Worm (Caenorhabditis elegans) whole organism, young adult: ENCODE data around the gene rpl-3.

Experiments used
- B0019.2 ChIP-seq: fragments of 200-800 bp; sonication (Bioruptor generic); conservative IDR thresholded peaks from 2 replicates; pipeline ENCODE4 v1.3.6; 2022; ENCODE audit warnings: missing genetic modification reagents, missing genetic modification characterization, missing compliant biosample characterization
- B0336.3 ChIP-seq: fragments of 200-800 bp; sonication (Bioruptor generic); IDR thresholded peaks from 2 replicates; pipeline ENCODE4 v1.3.6; 2022; ENCODE audit warnings: missing genetic modification characterization, missing compliant biosample characterization
- C17E4.6 ChIP-seq: fragments of 200-800 bp; sonication (Bioruptor generic); IDR thresholded peaks from 2 replicates; pipeline ENCODE4 v1.3.6; 2022; ENCODE audit warnings: missing genetic modification reagents, missing genetic modification characterization, missing compliant biosample characterization
- D2030.7 ChIP-seq: fragments of 200-800 bp; sonication (Bioruptor generic); IDR thresholded peaks from 2 replicates; pipeline ENCODE4 v1.3.6; 2022; ENCODE audit warnings: missing genetic modification reagents, missing genetic modification characterization, missing compliant biosample characterization
- F23B12.7 ChIP-seq: sonication (generic microtip); optimal IDR thresholded peaks from 2 replicates; lab custom pipeline; 2017; ENCODE audit warnings: missing genetic modification characterization, mild to moderate bottlenecking, missing compliant biosample characterization, antibody characterized with exemption, moderate library complexity; ENCODE audit not compliant: insufficient read depth
- F33H1.4 ChIP-seq: fragments of 200-800 bp; sonication (Bioruptor generic); IDR thresholded peaks from 2 replicates; pipeline ENCODE4 v1.3.6; 2022; ENCODE audit warnings: missing genetic modification reagents, missing genetic modification characterization, missing compliant biosample characterization
- F37B4.10 ChIP-seq: fragments of 200-800 bp; sonication (Bioruptor generic); IDR thresholded peaks from 2 replicates; pipeline ENCODE4 v1.3.6; 2022; ENCODE audit warnings: missing genetic modification characterization, missing compliant biosample characterization
- F39B2.1 ChIP-seq: fragments of 200-800 bp; sonication (Bioruptor generic); IDR thresholded peaks from 2 replicates; pipeline ENCODE4 v1.3.6; 2022; ENCODE audit warnings: missing genetic modification reagents, missing genetic modification characterization, missing compliant biosample characterization
- F52B5.7 ChIP-seq: sonication (generic microtip); optimal IDR thresholded peaks from 2 replicates; lab custom pipeline; 2016; ENCODE audit warnings: mild to moderate bottlenecking, missing genetic modification characterization, missing compliant biosample characterization
- F55B11.4 ChIP-seq: sonication (generic microtip); optimal IDR thresholded peaks from 2 replicates; lab custom pipeline; 2016; ENCODE audit warnings: missing compliant biosample characterization, missing genetic modification characterization, borderline replicate concordance; ENCODE audit not compliant: insufficient read depth
- K11D2.4 ChIP-seq: fragments of 200-800 bp; sonication (Bioruptor generic); IDR thresholded peaks from 2 replicates; pipeline ENCODE4 v1.3.6; 2022; ENCODE audit warnings: missing genetic modification reagents, missing genetic modification characterization, missing compliant biosample characterization
- K12H6.12 ChIP-seq: fragments of 200-800 bp; sonication (Bioruptor generic); optimal IDR thresholded peaks from 2 replicates; lab custom pipeline; 2018; ENCODE audit warnings: mild to moderate bottlenecking, missing genetic modification characterization, missing compliant biosample characterization
- Y53F4B.3 ChIP-seq: fragments of 200-800 bp; sonication (Bioruptor generic); IDR thresholded peaks from 2 replicates; pipeline ENCODE4 v1.3.6; 2022; ENCODE audit warnings: missing genetic modification reagents, missing genetic modification characterization, missing compliant biosample characterization
- Y67H2A.10 ChIP-seq: fragments of 200-800 bp; sonication (Bioruptor generic); conservative IDR thresholded peaks from 2 replicates; pipeline ENCODE4 v1.3.6; 2022; ENCODE audit warnings: missing genetic modification reagents, missing genetic modification characterization, missing compliant biosample characterization
- Y95B8A.8 ChIP-seq: fragments of 200-800 bp; sonication (Bioruptor generic); IDR thresholded peaks from 2 replicates; pipeline ENCODE4 v1.3.6; 2022; ENCODE audit warnings: missing genetic modification reagents, missing genetic modification characterization, missing compliant biosample characterization
- ama-1 ChIP-seq, 3 experiments: fragments of 150-350 bp in 1 of 3; sonication (generic microtip) in 2 of 3; optimal IDR thresholded peaks; 2 replicates each; lab custom pipeline; 2014 to 2018; ENCODE audit warnings: missing biosample characterization in 2 of 3, missing genetic modification characterization in 2 of 3, missing genetic modification reagents in 2 of 3
- aptf-2 ChIP-seq: fragments of 200-800 bp; sonication (Bioruptor generic); conservative IDR thresholded peaks from 2 replicates; pipeline ENCODE4 v1.3.6; 2022; ENCODE audit warnings: missing genetic modification reagents, missing genetic modification characterization, missing compliant biosample characterization
- cebp-1 ChIP-seq, 2 experiments: fragments of 200-800 bp in 1 of 2; sonication (Bioruptor generic) in 1 of 2; sonication (generic microtip) in 1 of 2; IDR thresholded peaks in 1 of 2; optimal IDR thresholded peaks in 1 of 2; 2 replicates each; pipeline versions ENCODE4 v1.3.6 to Lab custom; 2017 to 2022; ENCODE audit warnings: missing compliant biosample characterization in 2 of 2, missing genetic modification characterization in 2 of 2, mild to moderate bottlenecking in 1 of 2, missing genetic modification reagents in 1 of 2, moderate library complexity in 1 of 2
- cebp-2 ChIP-seq: fragments of 200-800 bp; sonication (Bioruptor generic); IDR thresholded peaks from 2 replicates; pipeline ENCODE4 v1.3.6; 2022; ENCODE audit warnings: missing genetic modification characterization, missing compliant biosample characterization
- ceh-27 ChIP-seq: fragments of 200-800 bp; sonication (Bioruptor generic); optimal IDR thresholded peaks from 2 replicates; lab custom pipeline; 2018; ENCODE audit warnings: mild to moderate bottlenecking, missing genetic modification characterization, moderate library complexity, missing compliant biosample characterization
- ceh-58 ChIP-seq: fragments of 200-800 bp; sonication (Bioruptor generic); IDR thresholded peaks from 2 replicates; pipeline ENCODE4 v1.3.6; 2022; ENCODE audit warnings: missing genetic modification characterization, missing compliant biosample characterization
- chd-7 ChIP-seq: sonication (generic microtip); optimal IDR thresholded peaks from 2 replicates; lab custom pipeline; 2016; ENCODE audit warnings: mild to moderate bottlenecking, missing genetic modification characterization, moderate library complexity, missing compliant biosample characterization
- die-1 ChIP-seq: sonication (generic microtip); optimal IDR thresholded peaks from 2 replicates; lab custom pipeline; 2016; ENCODE audit warnings: missing genotype, mild to moderate bottlenecking, missing genetic modification characterization, missing compliant biosample characterization
- dox-1 ChIP-seq: fragments of 200-800 bp; sonication (Bioruptor generic); IDR thresholded peaks from 2 replicates; pipeline ENCODE4 v1.3.6; 2022; ENCODE audit warnings: missing genetic modification reagents, missing genetic modification characterization, missing compliant biosample characterization
- efl-1 ChIP-seq: fragments of 150-350 bp; optimal IDR thresholded peaks from 2 replicates; lab custom pipeline; 2014; ENCODE audit warnings: missing biosample characterization, missing genetic modification reagents, missing genetic modification characterization
- egl-44 ChIP-seq: fragments of 200-800 bp; sonication (Bioruptor generic); IDR thresholded peaks from 2 replicates; pipeline ENCODE4 v1.3.6; 2022; ENCODE audit warnings: missing genetic modification reagents, missing genetic modification characterization, missing compliant biosample characterization
- him-1 ChIP-seq: sonication (generic microtip); optimal IDR thresholded peaks from 2 replicates; lab custom pipeline; 2016; ENCODE audit warnings: missing genotype, missing genetic modification reagents, missing genetic modification characterization, missing compliant biosample characterization
- lin-35 ChIP-seq, 3 experiments: fragments of 150-350 bp in 2 of 3; sonication (generic microtip) in 1 of 3; optimal IDR thresholded peaks; 2 replicates each; lab custom pipeline; 2014 to 2018; ENCODE audit warnings: missing biosample characterization in 3 of 3, missing genetic modification characterization in 3 of 3, missing genetic modification reagents in 3 of 3
- lin-54 ChIP-seq: fragments of 200-800 bp; sonication (Bioruptor generic); optimal IDR thresholded peaks from 2 replicates; lab custom pipeline; 2018; ENCODE audit warnings: mild to moderate bottlenecking, missing genetic modification characterization, missing compliant biosample characterization
- madf-6 ChIP-seq: fragments of 200-800 bp; sonication (Bioruptor generic); IDR thresholded peaks from 2 replicates; pipeline ENCODE4 v1.3.6; 2022; ENCODE audit warnings: missing genetic modification reagents, missing genetic modification characterization, missing compliant biosample characterization
- mxl-1 ChIP-seq: sonication (generic microtip); optimal IDR thresholded peaks from 2 replicates; lab custom pipeline; 2016; ENCODE audit warnings: missing genetic modification characterization, missing compliant biosample characterization
- nfya-2 ChIP-seq: fragments of 200-800 bp; sonication (Bioruptor generic); IDR thresholded peaks from 2 replicates; pipeline ENCODE4 v1.3.6; 2022; ENCODE audit warnings: missing genetic modification reagents, missing genetic modification characterization, missing compliant biosample characterization
- nhr-120 ChIP-seq: fragments of 200-800 bp; sonication (Bioruptor generic); IDR thresholded peaks from 2 replicates; pipeline ENCODE4 v1.3.6; 2022; ENCODE audit warnings: missing genetic modification characterization, missing compliant biosample characterization
- nhr-80 ChIP-seq: sonication (generic microtip); optimal IDR thresholded peaks from 2 replicates; lab custom pipeline; 2016; ENCODE audit warnings: missing genetic modification characterization, missing compliant biosample characterization
- pha-4 ChIP-seq: fragments of 150-350 bp; sonication (generic microtip); optimal IDR thresholded peaks from 2 replicates; lab custom pipeline; 2014; ENCODE audit warnings: missing biosample characterization, missing genetic modification reagents, missing genetic modification characterization
- sea-2 ChIP-seq: fragments of 200-800 bp; sonication (Bioruptor generic); IDR thresholded peaks from 2 replicates; pipeline ENCODE4 v1.3.6; 2022; ENCODE audit warnings: missing genetic modification characterization, missing compliant biosample characterization
- sptf-2 ChIP-seq: fragments of 200-800 bp; sonication (Bioruptor generic); optimal IDR thresholded peaks from 2 replicates; lab custom pipeline; 2018; ENCODE audit warnings: mild to moderate bottlenecking, missing genetic modification characterization, missing compliant biosample characterization
- tbx-9 ChIP-seq: sonication (generic microtip); optimal IDR thresholded peaks from 2 replicates; lab custom pipeline; 2016; ENCODE audit warnings: borderline replicate concordance, missing genetic modification characterization, inconsistent platforms, missing compliant biosample characterization
- unc-130 ChIP-seq: sonication (generic microtip); optimal IDR thresholded peaks from 2 replicates; lab custom pipeline; 2016; ENCODE audit warnings: missing genetic modification reagents, missing genetic modification characterization, missing compliant biosample characterization
- zfh-2 ChIP-seq: fragments of 200-800 bp; sonication (Bioruptor generic); conservative IDR thresholded peaks from 2 replicates; pipeline ENCODE4 v1.3.6; 2022; ENCODE audit warnings: missing genetic modification reagents, missing genetic modification characterization, missing compliant biosample characterization
- zim-3 ChIP-seq: sonication (generic microtip); optimal IDR thresholded peaks from 2 replicates; lab custom pipeline; 2017; ENCODE audit warnings: mild to moderate bottlenecking, missing genetic modification characterization, moderate library complexity, missing compliant biosample characterization
- ztf-28 ChIP-seq: fragments of 200-800 bp; sonication (Bioruptor generic); IDR thresholded peaks from 2 replicates; pipeline ENCODE4 v1.3.6; 2022; ENCODE audit warnings: missing genetic modification reagents, missing genetic modification characterization, missing compliant biosample characterization

Gene rpl-3

ce11 chrIII:3869292-3869781 is 1.7 kb downstream of the rpl-3 start (continued):
- TF ChIP-seq die-1 (peak; percentile 69), D2030.7 (peak; percentile 59; the same call in 1 of the 2 replicates), zfh-2 (peak; percentile 67), F23B12.7 (tag; lab: Kevin White, UChicago) (peak; percentile 47), Y67H2A.10 (GFP tag; lab: Robert Waterston, UW) (no peak), F33H1.4 (0 out of 2 replicates have a peak, but pooled peaks have one; percentile 21), chd-7 (tag; lab: Kevin White, UChicago) (peak; percentile 72), unc-130 (GFP tag; lab: Kevin White, UChicago) (peak; percentile 90), nhr-120 (GFP tag; lab: Robert Waterston, UW) (no peak), B0336.3 (GFP tag; lab: Robert Waterston, UW) (peak; percentile 94), F55B11.4 (tag; lab: Kevin White, UChicago) (no peak), mxl-1 (tag; lab: Kevin White, UChicago) (peak; percentile 72), efl-1 (peak; percentile 34), sptf-2 (GFP tag; lab: Kevin White, UChicago) (no peak)

- TF ChIP-seq zfh-2 (no peak), K12H6.12 (tag; lab: Kevin White, UChicago) (no peak), dox-1 (peak; percentile 16; the same call in 1 of the 2 replicates), lin-35 (GFP tag; optimal IDR thresholded peaks at IDR 0.05; lab: Kevin White, UChicago) (no peak), cebp-2 (GFP tag; lab: Robert Waterston, UW) (0 out of 2 replicates have a peak, but pooled peaks have one; percentile 63), Y95B8A.8 (GFP tag; lab: Robert Waterston, UW) (0 out of 2 replicates have a peak, but pooled peaks have one; percentile 30), K11D2.4 (GFP tag; lab: Robert Waterston, UW) (no peak), nhr-80 (tag; lab: Kevin White, UChicago) (peak; percentile 53), F39B2.1 (no peak), Y53F4B.3 (GFP tag; lab: Robert Waterston, UW) (no peak), zim-3 (tag; lab: Kevin White, UChicago) (peak; percentile 29)
These were observed 4.3 kb downstream of the rpl-3 start for ce11 chrIII:3871763-3872486.

- TF ChIP-seq ama-1 (optimal IDR thresholded peaks at IDR 0.05; lab: Kevin White, UChicago) (peak; percentile 5), ama-1 (GFP tag; optimal IDR thresholded peaks at IDR 0.05; lab: Kevin White, UChicago) (no peak), him-1 (tag; lab: Kevin White, UChicago) (no peak), F37B4.10 (no peak)
These were observed 5.3 kb downstream of the rpl-3 start for ce11 chrIII:3872978-3873377.

- TF ChIP-seq lin-54 (no peak), mxl-1 (tag; lab: Kevin White, UChicago) (no peak), B0019.2 (no peak), pha-4 (tag; lab: Kevin White, UChicago) (no peak), ztf-28 (no peak), nfya-2 (no peak), sea-2 (GFP tag; lab: Robert Waterston, UW) (no peak), F52B5.7 (tag; lab: Kevin White, UChicago) (no peak), tbx-9 (no peak), cebp-1 (GFP tag; IDR thresholded peaks at IDR 0.05; lab: Robert Waterston, UW) (no peak), cebp-1 (tag; optimal IDR thresholded peaks at IDR 0.05; lab: Kevin White, UChicago) (peak; percentile 58), C17E4.6 (no peak), ceh-58 (GFP tag; lab: Robert Waterston, UW) (no peak), madf-6 (GFP tag; lab: Robert Waterston, UW) (no peak), F33H1.4 (no peak), zfh-2 (peak; percentile 90), D2030.7 (no peak), sptf-2 (GFP tag; lab: Kevin White, UChicago) (no peak), ceh-27 (peak; percentile 32), egl-44 (GFP tag; lab: Robert Waterston, UW) (no peak), Y95B8A.8 (GFP tag; lab: Robert Waterston, UW) (0 out of 2 replicates have a peak, but pooled peaks have one; percentile 39), aptf-2 (GFP tag; lab: Robert Waterston, UW) (no peak)
These were observed 5.8 kb downstream of the rpl-3 start for ce11 chrIII:3873424-3873823.
